Fruit fly (Drosophila melanogaster) whole organism, embryonic: Measurements from ENCODE around the gene Lrch.

Experiments used
- CG10654 ChIP-seq: fragments of 200-800 bp; sonication (Bioruptor generic); optimal IDR thresholded peaks from 2 replicates; lab custom pipeline; 2016; ENCODE audit warnings: missing biosample characterization, missing genetic modification characterization
- CG10959 ChIP-seq: fragments of 200-800 bp; sonication (Bioruptor generic); IDR thresholded peaks from 2 replicates; pipeline ENCODE4 v1.3.6; 2022; ENCODE audit warnings: missing biosample characterization, missing genetic modification characterization
- CG11247 ChIP-seq: fragments of 200-800 bp; sonication (Bioruptor generic); IDR thresholded peaks from 2 replicates; pipeline ENCODE4 v1.3.6; 2022; ENCODE audit warnings: missing biosample characterization, missing genetic modification characterization
- CG11695 ChIP-seq: fragments of 200-800 bp; sonication (Bioruptor generic); IDR thresholded peaks from 3 replicates; pipeline ENCODE4 v1.3.6; 2022; ENCODE audit warnings: missing biosample characterization, missing genetic modification characterization
- CG11723 ChIP-seq: fragments of 200-800 bp; sonication (Bioruptor generic); optimal IDR thresholded peaks from 2 replicates; lab custom pipeline; 2017; ENCODE audit warnings: missing biosample characterization, mild to moderate bottlenecking, missing genetic modification characterization
- CG12071 ChIP-seq: fragments of 200-800 bp; sonication (Bioruptor generic); optimal IDR thresholded peaks from 3 replicates; lab custom pipeline; 2018; ENCODE audit warnings: missing biosample characterization, mild to moderate bottlenecking, missing genetic modification characterization
- CG13287 ChIP-seq: fragments of 200-800 bp; sonication (Bioruptor generic); IDR thresholded peaks from 2 replicates; pipeline ENCODE4 v1.3.6; 2022; ENCODE audit warnings: missing biosample characterization, missing genetic modification characterization; ENCODE audit not compliant: partially characterized antibody
- CG16863 ChIP-seq: fragments of 200-800 bp; sonication (Bioruptor generic); optimal IDR thresholded peaks from 3 replicates; lab custom pipeline; 2016; ENCODE audit warnings: missing biosample characterization, missing genetic modification characterization
- CG18476 ChIP-seq: fragments of 200-800 bp; sonication (Bioruptor generic); optimal IDR thresholded peaks from 2 replicates; lab custom pipeline; 2016; ENCODE audit warnings: missing biosample characterization, mild to moderate bottlenecking, missing genetic modification characterization
- CG18599 ChIP-seq: fragments of 200-800 bp; sonication (Bioruptor generic); optimal IDR thresholded peaks from 3 replicates; lab custom pipeline; 2017; ENCODE audit warnings: missing biosample characterization, missing genetic modification characterization, mild to moderate bottlenecking, moderate library complexity, missing genetic modification reagents
- CG31441 ChIP-seq: fragments of 200-800 bp; sonication (Bioruptor generic); IDR thresholded peaks from 2 replicates; pipeline ENCODE4 v1.3.6; 2022; ENCODE audit warnings: missing biosample characterization, missing genetic modification characterization
- CG34422 ChIP-seq: fragments of 200-800 bp; sonication (Bioruptor generic); IDR thresholded peaks from 3 replicates; pipeline ENCODE4 v1.3.6; 2022; ENCODE audit warnings: missing biosample characterization, missing genetic modification characterization
- CG7357 ChIP-seq: fragments of 200-800 bp; sonication (Bioruptor generic); IDR thresholded peaks from 3 replicates; pipeline ENCODE4 v1.3.6; 2022; ENCODE audit warnings: missing biosample characterization, missing genetic modification characterization
- CG8281 ChIP-seq: fragments of 200-800 bp; sonication (Bioruptor generic); optimal IDR thresholded peaks from 2 replicates; lab custom pipeline; 2018; ENCODE audit warnings: missing biosample characterization, mild to moderate bottlenecking, missing genetic modification characterization, moderate library complexity
- CG8944 ChIP-seq: fragments of 200-800 bp; sonication (Bioruptor generic); optimal IDR thresholded peaks from 3 replicates; lab custom pipeline; 2016; ENCODE audit warnings: missing biosample characterization, missing genetic modification characterization
- CG9727 ChIP-seq: fragments of 200-800 bp; sonication (Bioruptor generic); optimal IDR thresholded peaks from 3 replicates; lab custom pipeline; 2017; ENCODE audit warnings: missing biosample characterization, mild to moderate bottlenecking, missing genetic modification characterization
- CoRest ChIP-seq: fragments of 200-800 bp; sonication (Bioruptor generic); optimal IDR thresholded peaks from 3 replicates; lab custom pipeline; 2018; ENCODE audit warnings: missing biosample characterization, mild to moderate bottlenecking, missing genetic modification characterization, moderate library complexity
- D ChIP-seq, 2 experiments: fragments of 200-800 bp in 1 of 2; fragments of >200 bp in 1 of 2; sonication (Bioruptor generic) in 1 of 2; optimal IDR thresholded peaks; 2 replicates in 1 of 2; 3 replicates in 1 of 2; lab custom pipeline; 2017; ENCODE audit warnings: mild to moderate bottlenecking in 1 of 2, missing biosample characterization in 1 of 2, missing genetic modification characterization in 1 of 2, missing genetic modification reagents in 1 of 2
- D19A ChIP-seq: fragments of 200-800 bp; optimal IDR thresholded peaks from 3 replicates; lab custom pipeline; 2019; ENCODE audit warnings: missing biosample characterization, mild to moderate bottlenecking, missing genetic modification characterization, moderate library complexity
- Fer2 ChIP-seq: fragments of 200-800 bp; sonication (Bioruptor generic); optimal IDR thresholded peaks from 2 replicates; lab custom pipeline; 2018; ENCODE audit warnings: missing biosample characterization, mild to moderate bottlenecking, missing genetic modification characterization, moderate library complexity
- GATAe ChIP-seq: fragments of 200-800 bp; sonication (Bioruptor generic); conservative IDR thresholded peaks from 2 replicates; pipeline ENCODE4 v1.3.6; 2022; ENCODE audit warnings: missing biosample characterization, missing genetic modification characterization
- HHEX ChIP-seq: fragments of 200-800 bp; sonication (Bioruptor generic); optimal IDR thresholded peaks from 3 replicates; lab custom pipeline; 2017; ENCODE audit warnings: missing biosample characterization, mild to moderate bottlenecking, missing genetic modification characterization, missing genetic modification reagents
- Hmx ChIP-seq: fragments of 200-800 bp; sonication (Bioruptor generic); optimal IDR thresholded peaks from 2 replicates; lab custom pipeline; 2016; ENCODE audit warnings: missing biosample characterization, missing genetic modification characterization
- Hr51 ChIP-seq, 2 experiments: fragments of 200-800 bp; sonication (Bioruptor generic); optimal IDR thresholded peaks; 2 replicates in 1 of 2; 3 replicates in 1 of 2; lab custom pipeline; 2016 to 2018; ENCODE audit warnings: missing biosample characterization in 2 of 2, missing genetic modification characterization in 2 of 2, mild to moderate bottlenecking in 1 of 2, moderate library complexity in 1 of 2
- NfI ChIP-seq: fragments of 200-800 bp; sonication (Bioruptor generic); optimal IDR thresholded peaks from 3 replicates; lab custom pipeline; 2018; ENCODE audit warnings: missing biosample characterization, mild to moderate bottlenecking, missing genetic modification characterization, moderate library complexity
- Poxn ChIP-seq: fragments of 200-800 bp; sonication (Bioruptor generic); IDR thresholded peaks from 2 replicates; pipeline ENCODE4 v1.3.6; 2022; ENCODE audit warnings: missing biosample characterization, missing genetic modification characterization
- YL-1 ChIP-seq: fragments of 200-800 bp; sonication (Bioruptor generic); optimal IDR thresholded peaks from 3 replicates; lab custom pipeline; 2017; ENCODE audit warnings: missing biosample characterization, mild to moderate bottlenecking, missing genetic modification characterization
- ara ChIP-seq: fragments of 200-800 bp; sonication (Bioruptor generic); IDR thresholded peaks from 2 replicates; pipeline ENCODE4 v1.3.6; 2022; ENCODE audit warnings: missing biosample characterization, missing genetic modification characterization
- az2 ChIP-seq: fragments of 200-800 bp; sonication (Bioruptor generic); optimal IDR thresholded peaks from 3 replicates; lab custom pipeline; 2016; ENCODE audit warnings: missing biosample characterization, missing genetic modification characterization
- bab2 ChIP-seq: fragments of 200-800 bp; sonication (Bioruptor generic); optimal IDR thresholded peaks from 2 replicates; lab custom pipeline; 2016; ENCODE audit warnings: missing biosample characterization, missing genetic modification characterization
- bsh ChIP-seq, 2 experiments: fragments of 200-800 bp; sonication (Bioruptor generic); optimal IDR thresholded peaks; 2 replicates each; lab custom pipeline; 2017 to 2018; ENCODE audit warnings: mild to moderate bottlenecking in 2 of 2, missing biosample characterization in 2 of 2, missing genetic modification characterization in 2 of 2, moderate library complexity in 1 of 2
- caup ChIP-seq: fragments of 200-800 bp; sonication (Bioruptor generic); optimal IDR thresholded peaks from 3 replicates; lab custom pipeline; 2017; ENCODE audit warnings: missing biosample characterization, mild to moderate bottlenecking, missing genetic modification characterization, moderate library complexity; ENCODE audit not compliant: severe bottlenecking
- chinmo ChIP-seq: fragments of 200-800 bp; sonication (Bioruptor generic); IDR thresholded peaks from 4 replicates; pipeline ENCODE4 v1.3.6; 2022; ENCODE audit warnings: missing biosample characterization, missing genetic modification characterization; ENCODE audit not compliant: partially characterized antibody
- fru ChIP-seq: fragments of >200 bp; optimal IDR thresholded peaks from 2 replicates; lab custom pipeline; 2017
- hbn ChIP-seq: fragments of 200-800 bp; sonication (Bioruptor generic); IDR thresholded peaks from 2 replicates; pipeline ENCODE4 v1.3.6; 2022; ENCODE audit warnings: missing biosample characterization, missing genetic modification characterization; ENCODE audit not compliant: partially characterized antibody
- ind ChIP-seq: fragments of 200-800 bp; sonication (Bioruptor generic); optimal IDR thresholded peaks from 3 replicates; lab custom pipeline; 2016; ENCODE audit warnings: missing biosample characterization, missing genetic modification characterization
- kah ChIP-seq: fragments of 200-800 bp; sonication (Bioruptor generic); optimal IDR thresholded peaks from 2 replicates; lab custom pipeline; 2018; ENCODE audit warnings: missing biosample characterization, mild to moderate bottlenecking, missing genetic modification characterization
- lbe ChIP-seq: fragments of 200-800 bp; sonication (Bioruptor generic); optimal IDR thresholded peaks from 2 replicates; lab custom pipeline; 2016; ENCODE audit warnings: missing biosample characterization, mild to moderate bottlenecking, missing genetic modification characterization
- lmd ChIP-seq: fragments of 200-800 bp; sonication (Bioruptor generic); IDR thresholded peaks from 2 replicates; pipeline ENCODE4 v1.3.6; 2022; ENCODE audit warnings: missing biosample characterization, missing genetic modification characterization
- odd ChIP-seq: fragments of 200-800 bp; sonication (Bioruptor generic); optimal IDR thresholded peaks from 2 replicates; lab custom pipeline; 2017; ENCODE audit warnings: missing biosample characterization, mild to moderate bottlenecking, missing genetic modification characterization
- org-1 ChIP-seq: fragments of 200-800 bp; sonication (Bioruptor generic); optimal IDR thresholded peaks from 2 replicates; lab custom pipeline; 2017; ENCODE audit warnings: missing biosample characterization, missing genetic modification characterization
- pan ChIP-seq, 4 experiments: fragments of >200 bp in 3 of 4; fragments of 200-800 bp in 1 of 4; sonication (Bioruptor generic) in 1 of 4; optimal IDR thresholded peaks in 3 of 4; IDR thresholded peaks in 1 of 4; 2 replicates each; pipeline versions ENCODE4 v1.3.6 to Lab custom; 2017 to 2022; ENCODE audit warnings: missing biosample characterization in 2 of 4, missing genetic modification characterization in 2 of 4, mixed read lengths in 1 of 4
- psq ChIP-seq: fragments of 200-800 bp; sonication (Bioruptor generic); optimal IDR thresholded peaks from 2 replicates; lab custom pipeline; 2017; ENCODE audit warnings: missing biosample characterization, missing genetic modification characterization
- pum ChIP-seq: fragments of 200-800 bp; sonication (Bioruptor generic); optimal IDR thresholded peaks from 2 replicates; lab custom pipeline; 2016; ENCODE audit warnings: missing biosample characterization, missing genetic modification characterization
- run ChIP-seq: fragments of 200-800 bp; sonication (Bioruptor generic); optimal IDR thresholded peaks from 3 replicates; lab custom pipeline; 2018; ENCODE audit warnings: missing biosample characterization, mild to moderate bottlenecking, missing genetic modification characterization
- tgo ChIP-seq: fragments of 200-800 bp; sonication (Bioruptor generic); IDR thresholded peaks from 3 replicates; pipeline ENCODE4 v1.3.6; 2022; ENCODE audit warnings: missing biosample characterization, missing genetic modification characterization
- wor ChIP-seq: fragments of 200-800 bp; sonication (Bioruptor generic); IDR thresholded peaks from 2 replicates; pipeline ENCODE4 v1.3.6; 2022; ENCODE audit warnings: missing biosample characterization, missing genetic modification characterization

Lrch gene

DNA sequence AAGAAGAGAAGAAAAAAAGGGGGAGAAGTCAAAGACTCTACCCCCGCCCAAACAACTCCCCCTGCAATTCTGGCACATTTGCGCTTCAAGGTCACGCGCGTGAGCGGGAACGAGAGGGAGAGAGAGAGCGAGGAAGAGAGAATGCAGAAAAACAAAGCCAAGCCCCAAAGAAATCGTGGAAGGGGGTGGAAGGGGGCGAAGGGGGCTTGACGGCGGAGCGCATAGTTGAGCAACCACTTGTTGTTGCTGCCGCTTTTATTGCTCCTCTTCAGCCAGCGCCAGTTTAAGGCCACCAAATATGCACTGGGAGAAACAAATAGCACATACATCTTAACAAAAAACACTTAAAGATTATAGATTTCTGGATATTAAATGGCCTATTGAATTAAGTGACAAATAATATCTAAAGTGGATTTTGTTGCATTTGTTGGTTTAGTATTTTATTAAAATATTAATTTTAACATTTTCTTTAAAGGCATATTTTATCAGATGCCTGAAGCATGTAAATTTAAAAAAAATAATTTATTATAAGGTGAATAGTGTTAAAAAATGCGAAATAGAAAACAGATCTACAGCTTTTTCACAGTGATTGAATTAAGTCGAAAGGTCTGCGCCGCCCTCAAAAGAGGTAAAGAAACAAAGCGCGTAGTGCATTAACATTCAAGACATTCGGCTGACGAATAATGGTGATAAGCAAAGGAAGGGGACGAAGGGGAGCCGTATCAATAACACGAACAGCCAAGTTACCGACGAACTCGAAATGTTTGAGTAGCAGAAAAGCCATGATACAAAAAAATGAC is 46.1 kb upstream of the Lrch start (continued):
- TF ChIP-seq caup (GFP tag; lab: Kevin White, UChicago) (peak; percentile 80), CG8944 (GFP tag; lab: Kevin White, UChicago) (peak; percentile 13), CG9727 (GFP tag; lab: Kevin White, UChicago) (peak; percentile 82), fru (lab: Kevin White, UChicago) (no peak), CG10959 (GFP tag; lab: Robert Waterston, UW) (peak; percentile 59; the same call in 1 of the 2 replicates), kah (peak; percentile 95), psq (GFP tag; lab: Kevin White, UChicago) (peak; percentile 86), CG12071 (GFP tag; lab: Kevin White, UChicago) (peak; percentile 85), YL-1 (GFP tag; lab: Kevin White, UChicago) (peak; percentile 6), CG7357 (GFP tag; lab: Robert Waterston, UW) (peak; percentile 88; the same call in 2 of the 3 replicates), HHEX (GFP tag; lab: Kevin White, UChicago) (peak; percentile 94), CG18599 (GFP tag; lab: Kevin White, UChicago) (peak; percentile 95), ind (GFP tag; lab: Kevin White, UChicago) (peak; percentile 95), Poxn (peak; percentile 51; the same call in 1 of the 2 replicates), CG11247 (GFP tag; lab: Robert Waterston, UW) (peak; percentile 40; the same call in 1 of the 2 replicates), hbn (GFP tag; lab: Robert Waterston, UW) (no peak), Hmx (GFP tag; lab: Kevin White, UChicago) (peak; percentile 48), CG11723 (GFP tag; lab: Kevin White, UChicago) (peak; percentile 86), CG13287 (GFP tag; lab: Robert Waterston, UW) (peak; percentile 12; the same call in 1 of the 2 replicates), lbe (GFP tag; lab: Kevin White, UChicago) (peak; percentile 94), ara (GFP tag; lab: Robert Waterston, UW) (peak; percentile 84; the same call in 1 of the 2 replicates), chinmo (GFP tag; lab: Robert Waterston, UW) (peak; percentile 89), pan (optimal IDR thresholded peaks at IDR 0.05; lab: Kevin White, UChicago) (no peak), pan (GFP tag; optimal IDR thresholded peaks at IDR 0.05 in 1 of 2, IDR thresholded peaks at IDR 0.05 in 1 of 2) (peak in 1 of 2 experiments; percentile 96), CG31441 (peak; percentile 100), CG11695 (GFP tag; lab: Robert Waterston, UW) (peak; percentile 98), run (tag; lab: Kevin White, UChicago) (peak; percentile 75), D (optimal IDR thresholded peaks at IDR 0.05; lab: Kevin White, UChicago) (no peak), D (GFP tag; optimal IDR thresholded peaks at IDR 0.05; lab: Kevin White, UChicago) (peak; percentile 96), org-1 (GFP tag; lab: Kevin White, UChicago) (peak; percentile 96), CG18476 (GFP tag; lab: Kevin White, UChicago) (peak; percentile 31), CoRest (peak; percentile 92), Fer2 (tag; lab: Kevin White, UChicago) (peak; percentile 88), odd (GFP tag; lab: Kevin White, UChicago) (peak; percentile 91), GATAe (GFP tag; lab: Robert Waterston, UW) (peak; percentile 48), az2 (GFP tag; lab: Kevin White, UChicago) (peak; percentile 94), D19A (peak; percentile 81), pum (GFP tag; lab: Kevin White, UChicago) (peak; percentile 52), CG8281 (tag; lab: Kevin White, UChicago) (peak; percentile 90), CG10654 (peak; percentile 95), NfI (GFP tag; lab: Kevin White, UChicago) (peak; percentile 94), bab2 (GFP tag; lab: Kevin White, UChicago) (peak; percentile 67), wor (GFP tag; lab: Robert Waterston, UW) (peak; percentile 88), Hr51 (GFP tag; optimal IDR thresholded peaks at IDR 0.05; lab: Kevin White, UChicago) (peak; percentile 5 to 97), tgo (peak; percentile 74), CG34422 (GFP tag; lab: Robert Waterston, UW) (peak; percentile 96), bsh (GFP tag; optimal IDR thresholded peaks at IDR 0.05; lab: Kevin White, UChicago) (peak; percentile 73 to 97), lmd (peak; percentile 94), CG16863 (GFP tag; lab: Kevin White, UChicago) (peak; percentile 36)
